Worm (Caenorhabditis elegans): ENCODE measurements around the gene vep-2.

The vep-2 gene

DNA sequence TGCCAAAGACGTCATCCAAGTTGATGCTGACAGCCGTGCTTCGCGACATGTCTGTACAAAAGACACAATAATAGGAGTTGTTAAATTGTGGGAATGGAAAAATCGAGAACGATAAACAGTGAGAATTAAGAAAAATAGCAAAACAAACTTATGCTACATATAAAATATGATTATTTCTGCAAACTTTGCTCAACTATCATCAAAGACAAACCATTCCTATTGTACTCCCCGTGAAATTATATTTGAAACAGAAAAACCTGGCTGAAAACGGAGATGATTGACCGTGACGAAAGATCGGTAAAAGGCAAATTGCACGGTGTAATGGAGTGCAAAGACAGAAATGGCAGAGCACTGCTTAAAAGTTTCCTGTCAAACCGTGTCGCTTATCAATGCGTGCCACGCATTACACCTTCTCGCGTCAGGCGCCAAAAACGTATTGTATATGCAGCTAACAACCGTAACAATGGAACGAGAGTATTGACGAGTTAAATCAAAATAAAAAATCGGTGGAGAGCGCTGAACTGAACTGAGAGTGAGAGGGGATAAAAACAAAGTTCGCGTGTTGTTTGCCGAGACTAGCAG is 17.0 kb upstream of the vep-2 start, which contains the start of gene C18B2.5 (continued):
- TF ChIP-seq mep-1 (tag; optimal IDR thresholded peaks at IDR 0.05) (peak; percentile 21), pqm-1 (tag; optimal IDR thresholded peaks at IDR 0.05) (peak; percentile 87), nhr-28 (tag; optimal IDR thresholded peaks at IDR 0.05) (peak; percentile 74), dmd-6 (GFP tag; IDR thresholded peaks at IDR 0.05) (peak; percentile 73), mxl-3 (GFP tag; optimal IDR thresholded peaks at IDR 0.05) (peak; percentile 10), F49E8.2 (tag; optimal IDR thresholded peaks at IDR 0.05; ENCODE audit: borderline replicate concordance) (no peak)

DNA sequence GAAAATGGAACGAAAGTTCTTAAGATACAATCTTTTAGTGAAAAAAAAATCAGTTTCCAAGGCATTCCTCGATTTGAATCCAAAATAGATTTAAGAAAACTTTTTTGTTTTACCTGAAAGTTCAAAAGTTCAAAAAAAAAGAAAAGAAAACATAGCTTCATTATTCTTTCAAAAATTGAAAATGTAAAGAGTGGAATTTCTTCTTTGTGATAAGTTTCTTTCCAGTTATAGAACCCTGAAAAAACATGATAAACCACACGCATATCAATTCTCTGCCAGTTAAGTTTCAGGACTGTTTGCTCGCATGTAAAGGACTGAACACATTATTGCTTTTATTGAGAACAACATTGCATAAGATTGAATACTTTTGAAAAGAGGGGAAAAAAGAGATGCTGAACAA is 16.4 kb upstream of the vep-2 start:
- TF ChIP-seq aly-2 (tag; optimal IDR thresholded peaks at IDR 0.05) (no peak), pqm-1 (tag; optimal IDR thresholded peaks at IDR 0.05) (peak; percentile 41), lin-29 (GFP tag; IDR thresholded peaks at IDR 0.05) (no peak), madf-9 (GFP tag; conservative IDR thresholded peaks at IDR 0.05) (no peak), T20F7.1 (GFP tag; optimal IDR thresholded peaks at IDR 0.05) (no peak), D1046.2 (GFP tag; IDR thresholded peaks at IDR 0.05) (no peak), unc-62 (GFP tag; optimal IDR thresholded peaks at IDR 0.05 in 1 of 2) (peak in 1 of 2 experiments; percentile 91), unc-62 (tag; optimal IDR thresholded peaks at IDR 0.05) (no peak), zfp-2 (tag; optimal IDR thresholded peaks at IDR 0.05) (no peak), daf-12 (tag; optimal IDR thresholded peaks at IDR 0.05) (no peak), nhr-77 (tag; optimal IDR thresholded peaks at IDR 0.05) (no peak), nhr-237 (tag; optimal IDR thresholded peaks at IDR 0.05) (no peak), daf-16 (GFP tag; optimal IDR thresholded peaks at IDR 0.05) (no peak), daf-16 (tag; optimal IDR thresholded peaks at IDR 0.05) (peak; percentile 15)

DNA sequence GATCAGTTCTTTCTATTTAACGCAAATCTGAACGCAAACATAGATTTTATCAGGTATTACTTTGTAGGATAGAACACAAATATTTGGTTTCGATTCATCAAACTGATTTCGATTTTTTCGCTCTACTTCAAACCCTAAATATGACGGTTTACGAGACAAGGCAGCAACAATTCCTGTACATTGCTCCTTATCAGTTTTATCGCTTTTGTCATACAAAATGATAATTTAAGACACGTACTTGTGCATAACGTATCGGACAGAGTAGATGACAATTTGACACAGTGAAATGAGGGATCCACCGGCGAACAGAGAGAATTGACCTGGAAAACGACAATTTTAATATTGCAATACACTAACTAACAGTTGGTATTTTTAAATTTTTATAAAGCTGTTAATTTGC is 14.5 kb upstream of the vep-2 start:
- peak; percentile 56 for TF ChIP-seq hlh-11 (tag; optimal IDR thresholded peaks at IDR 0.05)
- TF ChIP-seq lin-1 (GFP tag; IDR thresholded peaks at IDR 0.05): 0 out of 2 replicates have a peak, but pooled peaks have one; percentile 11
- peak; percentile 95 for TF ChIP-seq pqm-1 (tag; optimal IDR thresholded peaks at IDR 0.05)
- TF ChIP-seq tra-1 (GFP tag; IDR thresholded peaks at IDR 0.05): peak; percentile 20; the same call in 1 of the 2 replicates
- peak; percentile 89 for TF ChIP-seq nhr-28 (tag; optimal IDR thresholded peaks at IDR 0.05)
- TF ChIP-seq nhr-25 (tag; optimal IDR thresholded peaks at IDR 0.05; ENCODE audit: borderline replicate concordance, insufficient read depth): no peak
- no peak for TF ChIP-seq daf-16 (GFP tag; optimal IDR thresholded peaks at IDR 0.05)
- TF ChIP-seq daf-16 (tag; optimal IDR thresholded peaks at IDR 0.05): peak; percentile 61
- TF ChIP-seq nhr-77 (tag; optimal IDR thresholded peaks at IDR 0.05): peak; percentile 24
- no peak for TF ChIP-seq nhr-42 (GFP tag; IDR thresholded peaks at IDR 0.05)
- TF ChIP-seq php-3 (GFP tag; IDR thresholded peaks at IDR 0.05): peak; percentile 72; the same call in 1 of the 2 replicates
- peak; percentile 83 for TF ChIP-seq dmd-6 (GFP tag; IDR thresholded peaks at IDR 0.05)
- TF ChIP-seq zip-2 (tag; optimal IDR thresholded peaks at IDR 0.05): no peak

DNA sequence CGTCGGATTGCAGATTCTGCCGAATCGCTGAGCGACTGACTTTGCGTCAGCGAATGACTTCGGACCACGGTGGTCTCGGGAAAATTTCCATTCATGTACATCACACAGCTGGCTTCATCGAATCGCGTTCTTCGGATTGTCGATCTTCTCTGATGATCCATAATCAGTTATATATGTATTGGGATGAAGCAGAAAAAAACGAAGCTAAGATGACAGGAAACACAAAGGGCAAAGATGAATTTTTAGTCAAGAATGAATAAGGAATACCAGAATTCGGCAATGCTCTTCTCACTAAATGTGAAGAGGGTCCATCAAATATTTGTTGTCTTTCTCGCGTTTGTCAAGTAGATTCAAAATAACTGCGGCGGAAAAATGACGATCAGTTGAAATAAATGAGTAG is 10.9 kb upstream of the vep-2 start, which contains the start of gene del-9:
del-9 (minus strand) TSS at position 101 of the 400 bp plus-strand sequence.
- TF ChIP-seq aly-2 (tag; optimal IDR thresholded peaks at IDR 0.05): no peak
- TF ChIP-seq lsy-2 (tag; optimal IDR thresholded peaks at IDR 0.05): no peak
- TF ChIP-seq dpl-1 (GFP tag; optimal IDR thresholded peaks at IDR 0.05): no peak
- TF ChIP-seq lin-29 (GFP tag; IDR thresholded peaks at IDR 0.05): no peak
- TF ChIP-seq lim-7 (GFP tag; IDR thresholded peaks at IDR 0.05): no peak
- TF ChIP-seq snpc-4 (tag; optimal IDR thresholded peaks at IDR 0.05): no peak
- TF ChIP-seq ces-1 (GFP tag; optimal IDR thresholded peaks at IDR 0.05): no peak
- no peak for TF ChIP-seq nhr-28 (tag; optimal IDR thresholded peaks at IDR 0.05)
- no peak for TF ChIP-seq lir-3 (tag; optimal IDR thresholded peaks at IDR 0.05)
- TF ChIP-seq mep-1 (tag; optimal IDR thresholded peaks at IDR 0.05): no peak
- no peak for TF ChIP-seq ZK546.5 (tag; optimal IDR thresholded peaks at IDR 0.05)
- no peak for TF ChIP-seq ztf-7 (tag; optimal IDR thresholded peaks at IDR 0.05)
- no peak for TF ChIP-seq dve-1 (tag; optimal IDR thresholded peaks at IDR 0.05; ENCODE audit: insufficient read depth)
- no peak for TF ChIP-seq lin-38 (GFP tag; IDR thresholded peaks at IDR 0.05)
- no peak for TF ChIP-seq unc-130 (GFP tag; optimal IDR thresholded peaks at IDR 0.05)
- TF ChIP-seq snpc-1.2 (GFP tag; IDR thresholded peaks at IDR 0.05): no peak
